Worm (Caenorhabditis elegans) whole organism, L1 larva: Measurements from ENCODE around the gene dsh-1.

Experiments used
- ceh-88 ChIP-seq: fragments of 200-800 bp; sonication (Bioruptor generic); IDR thresholded peaks from 2 replicates; pipeline ENCODE4 v1.3.6; 2022; ENCODE audit warnings: missing genetic modification characterization, missing compliant biosample characterization
- fkh-10 ChIP-seq: sonication (generic microtip); optimal IDR thresholded peaks from 2 replicates; lab custom pipeline; 2017; ENCODE audit warnings: missing biosample characterization, missing genetic modification reagents, missing genetic modification characterization
- lin-13 ChIP-seq: fragments of 150-350 bp; optimal IDR thresholded peaks from 2 replicates; lab custom pipeline; 2014; ENCODE audit warnings: missing biosample characterization, missing genetic modification reagents, missing genetic modification characterization
- nhr-11 ChIP-seq: fragments of 150-350 bp; optimal IDR thresholded peaks from 2 replicates; lab custom pipeline; 2014; ENCODE audit warnings: missing biosample characterization, missing genetic modification characterization
- snpc-4 ChIP-seq: fragments of 150-350 bp; optimal IDR thresholded peaks from 2 replicates; lab custom pipeline; 2014; ENCODE audit warnings: missing biosample characterization, missing genetic modification characterization

- no peak for TF ChIP-seq fkh-10 (GFP tag; lab: Kevin White, UChicago)
- TF ChIP-seq ceh-88 (GFP tag; lab: Robert Waterston, UW): no peak
- no peak for TF ChIP-seq snpc-4 (tag; lab: Kevin White, UChicago)
- no peak for TF ChIP-seq nhr-11 (tag; lab: Kevin White, UChicago)
- no peak for TF ChIP-seq lin-13
Measured at ce11 chrII:5235758-5236157, 10.6 kb upstream of the dsh-1 start, which contains the start of gene pho-1.
